Worm (Caenorhabditis elegans) whole organism, L4/young adult: ENCODE results near the gene mrt-2.

Experiments
- W03F9.2 ChIP-seq: fragments of 150-350 bp; optimal IDR thresholded peaks from 2 replicates; lab custom pipeline; 2014; ENCODE audit warnings: missing biosample characterization, missing genetic modification characterization
- dao-5 ChIP-seq: sonication (generic microtip); optimal IDR thresholded peaks from 2 replicates; lab custom pipeline; 2016; ENCODE audit warnings: missing genotype, missing genetic modification characterization, moderate library complexity, missing compliant biosample characterization
- him-1 ChIP-seq: sonication (generic microtip); optimal IDR thresholded peaks from 2 replicates; lab custom pipeline; 2016; ENCODE audit warnings: missing genotype, missing genetic modification reagents, missing genetic modification characterization, missing compliant biosample characterization

- TF ChIP-seq him-1 (tag; lab: Kevin White, UChicago), result no peak
- TF ChIP-seq W03F9.2 (tag; lab: Kevin White, UChicago), result no peak
- TF ChIP-seq dao-5 (tag; lab: Kevin White, UChicago), result no peak
Measured at ce11 chrIII:11732056-11732455, 14.5 kb upstream of the mrt-2 start, which contains the start of gene Y41C4A.21.
